Worm (Caenorhabditis elegans) whole organism, L3 larva: Measurements from ENCODE around the gene F59B1.6.

ENCODE experiments used
- ZK546.5 ChIP-seq: sonication (generic microtip); optimal IDR thresholded peaks from 2 replicates; lab custom pipeline; 2017; ENCODE audit warnings: missing biosample characterization, missing genetic modification characterization
- ama-1 ChIP-seq: fragments of 150-350 bp; optimal IDR thresholded peaks from 2 replicates; lab custom pipeline; 2018
- ceh-16 ChIP-seq: sonication (generic microtip); optimal IDR thresholded peaks from 2 replicates; lab custom pipeline; 2017; ENCODE audit warnings: missing biosample characterization, missing genetic modification characterization
- ceh-28 ChIP-seq: fragments of 150-350 bp; optimal IDR thresholded peaks from 2 replicates; lab custom pipeline; 2014; ENCODE audit warnings: missing biosample characterization, missing genetic modification reagents, missing genetic modification characterization
- daf-12 ChIP-seq: fragments of 150-350 bp; optimal IDR thresholded peaks from 2 replicates; lab custom pipeline; 2014; ENCODE audit warnings: missing biosample characterization, missing genetic modification reagents, missing genetic modification characterization
- elt-2 ChIP-seq: sonication (generic microtip); optimal IDR thresholded peaks from 2 replicates; lab custom pipeline; 2016; ENCODE audit warnings: missing genetic modification reagents, mild to moderate bottlenecking, missing genetic modification characterization, missing compliant biosample characterization
- elt-3 ChIP-seq, 3 experiments: fragments of 150-350 bp in 1 of 3; sonication (generic microtip) in 2 of 3; optimal IDR thresholded peaks; 2 replicates in 2 of 3; 4 replicates in 1 of 3; lab custom pipeline; 2014 to 2017; ENCODE audit warnings: missing biosample characterization in 3 of 3, missing genetic modification characterization in 3 of 3
- fkh-10 ChIP-seq: sonication (generic microtip); optimal IDR thresholded peaks from 2 replicates; lab custom pipeline; 2017; ENCODE audit warnings: missing biosample characterization, missing genetic modification reagents, missing genetic modification characterization
- fos-1 ChIP-seq: fragments of 150-350 bp; optimal IDR thresholded peaks from 2 replicates; lab custom pipeline; 2014; ENCODE audit warnings: missing biosample characterization, missing genetic modification characterization
- hmg-11 ChIP-seq: sonication (generic microtip); optimal IDR thresholded peaks from 2 replicates; lab custom pipeline; 2016; ENCODE audit warnings: missing genetic modification characterization, missing compliant biosample characterization
- jun-1 ChIP-seq: fragments of 150-350 bp; optimal IDR thresholded peaks from 2 replicates; lab custom pipeline; 2014; ENCODE audit warnings: missing biosample characterization, missing genetic modification reagents, missing genetic modification characterization
- lin-15B ChIP-seq: fragments of 150-350 bp; optimal IDR thresholded peaks from 2 replicates; lab custom pipeline; 2014; ENCODE audit warnings: missing biosample characterization, missing genetic modification characterization
- lin-39 ChIP-seq: fragments of 150-350 bp; optimal IDR thresholded peaks from 2 replicates; lab custom pipeline; 2018; ENCODE audit warnings: missing biosample characterization, missing genetic modification reagents, missing genetic modification characterization
- lsy-12 ChIP-seq: sonication (generic microtip); optimal IDR thresholded peaks from 2 replicates; lab custom pipeline; 2016; ENCODE audit warnings: mild to moderate bottlenecking, missing genetic modification characterization, missing compliant biosample characterization
- mdl-1 ChIP-seq: fragments of 150-350 bp; optimal IDR thresholded peaks from 2 replicates; lab custom pipeline; 2014; ENCODE audit warnings: missing biosample characterization, missing genetic modification characterization
- mml-1 ChIP-seq: fragments of 150-350 bp; sonication (generic microtip); optimal IDR thresholded peaks from 3 replicates; lab custom pipeline; 2014; ENCODE audit warnings: missing biosample characterization, missing genetic modification characterization
- nfya-1 ChIP-seq: sonication (generic microtip); optimal IDR thresholded peaks from 2 replicates; lab custom pipeline; 2017; ENCODE audit warnings: missing genetic modification characterization, mild to moderate bottlenecking, missing compliant biosample characterization, antibody characterized with exemption, moderate library complexity; ENCODE audit not compliant: insufficient read depth
- nhr-11 ChIP-seq: fragments of 150-350 bp; optimal IDR thresholded peaks from 2 replicates; lab custom pipeline; 2014; ENCODE audit warnings: missing biosample characterization, missing genetic modification characterization
- nhr-23 ChIP-seq: fragments of 150-350 bp; optimal IDR thresholded peaks from 2 replicates; lab custom pipeline; 2014; ENCODE audit warnings: missing biosample characterization, missing genetic modification reagents, missing genetic modification characterization
- nhr-237 ChIP-seq: fragments of 150-350 bp; optimal IDR thresholded peaks from 2 replicates; lab custom pipeline; 2014; ENCODE audit warnings: missing biosample characterization, missing genetic modification characterization
- nhr-43 ChIP-seq: sonication (generic microtip); optimal IDR thresholded peaks from 2 replicates; lab custom pipeline; 2016; ENCODE audit warnings: mild to moderate bottlenecking, missing genetic modification characterization, missing compliant biosample characterization; ENCODE audit not compliant: poor library complexity, severe bottlenecking
- nhr-67 ChIP-seq: fragments of 150-350 bp; optimal IDR thresholded peaks from 2 replicates; lab custom pipeline; 2014; ENCODE audit warnings: missing biosample characterization, missing genetic modification characterization
- nhr-76 ChIP-seq: fragments of 150-350 bp; sonication (generic microtip); optimal IDR thresholded peaks from 5 replicates; lab custom pipeline; 2014; ENCODE audit warnings: missing biosample characterization, missing genetic modification characterization
- pha-4 ChIP-seq: fragments of 150-350 bp; optimal IDR thresholded peaks from 2 replicates; lab custom pipeline; 2014; ENCODE audit warnings: missing biosample characterization, missing genetic modification reagents, missing genetic modification characterization
- pqm-1 ChIP-seq: fragments of 150-350 bp; optimal IDR thresholded peaks from 2 replicates; lab custom pipeline; 2017; ENCODE audit warnings: missing biosample characterization, missing genetic modification characterization, inconsistent platforms
- sea-2 ChIP-seq: fragments of 150-350 bp; sonication (generic microtip); optimal IDR thresholded peaks from 4 replicates; lab custom pipeline; 2014; ENCODE audit warnings: missing biosample characterization, missing genetic modification reagents, missing genetic modification characterization
- snpc-4 ChIP-seq: fragments of 150-350 bp; optimal IDR thresholded peaks from 2 replicates; lab custom pipeline; 2014; ENCODE audit warnings: missing biosample characterization, missing genetic modification characterization
- unc-39 ChIP-seq: sonication (generic microtip); optimal IDR thresholded peaks from 4 replicates; lab custom pipeline; 2017; ENCODE audit warnings: missing biosample characterization, missing genetic modification characterization
- zag-1 ChIP-seq: fragments of 150-350 bp; optimal IDR thresholded peaks from 2 replicates; lab custom pipeline; 2014; ENCODE audit warnings: missing biosample characterization, missing genetic modification characterization
- ztf-11 ChIP-seq: fragments of 150-350 bp; optimal IDR thresholded peaks from 2 replicates; lab custom pipeline; 2014; ENCODE audit warnings: missing biosample characterization, missing genetic modification characterization
- ztf-4 ChIP-seq: fragments of 150-350 bp; optimal IDR thresholded peaks from 2 replicates; lab custom pipeline; 2014; ENCODE audit warnings: missing biosample characterization, missing genetic modification characterization

The F59B1.6 gene

DNA sequence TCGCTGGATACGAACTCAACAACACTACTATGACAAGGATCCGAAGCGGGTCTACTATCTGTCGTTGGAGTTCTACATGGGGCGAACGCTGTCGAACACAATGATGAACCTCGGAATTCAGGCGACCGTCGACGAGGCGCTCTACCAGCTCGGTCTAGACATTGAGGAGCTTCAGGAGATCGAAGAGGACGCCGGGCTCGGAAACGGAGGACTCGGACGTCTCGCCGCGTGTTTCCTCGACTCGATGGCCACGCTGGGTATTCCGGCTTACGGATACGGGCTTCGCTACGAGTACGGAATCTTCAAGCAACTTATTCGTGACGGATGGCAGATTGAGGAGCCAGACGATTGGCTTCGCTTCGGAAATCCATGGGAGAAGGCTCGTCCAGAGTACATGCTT lies 49.8 kb downstream of the F59B1.6 start:
- TF ChIP-seq unc-39 (tag; lab: Kevin White, UChicago) (no peak), ama-1 (no peak), nhr-76 (no peak), fos-1 (no peak), lin-39 (tag; lab: Kevin White, UChicago) (no peak), fkh-10 (GFP tag; lab: Kevin White, UChicago) (no peak), zag-1 (tag; lab: Kevin White, UChicago) (no peak), nhr-43 (tag; lab: Kevin White, UChicago) (no peak), elt-3 (tag; optimal IDR thresholded peaks at IDR 0.05; lab: Kevin White, UChicago) (no peak), nhr-237 (tag; lab: Kevin White, UChicago) (no peak), ceh-28 (tag; lab: Kevin White, UChicago) (no peak), nhr-67 (tag; lab: Kevin White, UChicago) (no peak), snpc-4 (no peak), pqm-1 (no peak), lsy-12 (no peak), daf-12 (tag; lab: Kevin White, UChicago) (no peak), mdl-1 (tag; lab: Kevin White, UChicago) (no peak), ztf-11 (tag; lab: Kevin White, UChicago) (no peak), nhr-11 (tag; lab: Kevin White, UChicago) (no peak), jun-1 (no peak)

DNA sequence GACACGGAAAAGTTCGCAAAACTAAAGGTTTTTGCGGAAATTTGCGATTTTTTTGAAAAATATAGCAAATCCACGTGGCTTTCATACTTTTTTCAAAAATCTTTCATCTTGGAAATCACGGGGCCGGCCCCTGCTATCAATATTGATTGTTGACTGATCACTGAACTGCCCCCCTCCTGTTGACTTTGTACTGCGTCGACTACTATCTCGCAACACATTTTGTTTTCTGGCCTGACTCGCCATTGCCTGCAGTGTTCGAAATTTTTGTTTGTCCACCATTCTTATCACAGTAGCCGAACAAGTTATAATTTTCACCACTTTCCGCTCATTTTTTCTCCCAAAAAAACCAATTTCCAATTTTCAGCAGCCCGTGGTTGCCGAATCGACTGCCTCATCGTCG lies 50.5 kb downstream of the F59B1.6 start:
- TF ChIP-seq mml-1 (tag; lab: Kevin White, UChicago) (no peak), pha-4 (tag; lab: Kevin White, UChicago) (peak; percentile 66), nhr-11 (tag; lab: Kevin White, UChicago) (no peak)

DNA sequence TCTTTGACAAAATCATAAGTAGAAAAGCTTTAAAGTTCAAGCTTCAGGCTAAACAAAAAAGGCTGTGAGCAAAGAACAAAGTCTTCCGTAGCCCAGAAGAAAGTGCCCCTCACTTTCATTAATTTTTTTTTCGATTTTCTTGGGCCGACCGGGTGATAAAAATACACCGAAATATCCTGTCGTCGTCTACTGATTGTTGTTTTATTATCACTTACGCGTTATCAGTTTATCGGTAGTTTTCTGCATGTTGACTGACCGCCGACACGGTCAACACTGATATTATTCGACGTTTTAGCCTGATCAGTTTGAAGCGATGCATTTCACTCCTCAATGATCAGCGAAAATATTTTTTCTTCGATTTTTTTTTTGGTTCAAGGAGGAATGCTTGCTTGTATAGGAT lies 51.1 kb downstream of the F59B1.6 start:
- peak; percentile 60 for TF ChIP-seq pqm-1
- TF ChIP-seq ZK546.5 (tag; lab: Kevin White, UChicago): no peak
- TF ChIP-seq ceh-28 (tag; lab: Kevin White, UChicago): no peak
- peak; percentile 76 for TF ChIP-seq elt-2 (tag; lab: Kevin White, UChicago)
- peak; percentile 2 for TF ChIP-seq pha-4 (tag; lab: Kevin White, UChicago)

DNA sequence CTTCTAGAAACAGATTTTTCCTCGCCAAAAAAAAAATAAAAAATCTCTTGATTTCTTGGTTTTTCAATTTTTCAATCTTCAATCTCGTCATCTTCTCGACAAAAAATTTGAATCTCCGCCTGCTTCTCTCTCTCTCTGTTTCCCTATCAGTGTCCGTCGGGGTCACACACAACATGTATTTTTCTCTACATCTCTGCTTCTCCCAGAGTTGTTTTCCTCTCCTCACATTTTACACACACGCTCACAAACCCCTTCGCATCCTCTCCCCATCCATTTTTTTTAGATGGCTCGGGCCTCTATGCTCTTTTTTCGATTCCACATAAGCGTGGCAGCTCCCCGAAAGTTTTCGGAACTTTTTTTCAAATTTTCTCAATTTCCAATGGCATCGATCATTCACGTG lies 51.7 kb downstream of the F59B1.6 start:
- TF ChIP-seq nhr-43 (tag; lab: Kevin White, UChicago) (peak; percentile 26), ceh-16 (tag; lab: Kevin White, UChicago) (no peak), nfya-1 (peak; percentile 60), elt-2 (tag; lab: Kevin White, UChicago) (peak; percentile 37), ama-1 (peak; percentile 45), hmg-11 (peak; percentile 74), nhr-76 (no peak), lin-15B (tag; lab: Kevin White, UChicago) (peak; percentile 97), sea-2 (no peak), mdl-1 (tag; lab: Kevin White, UChicago) (peak; percentile 25), nhr-11 (tag; lab: Kevin White, UChicago) (no peak), nhr-23 (tag; lab: Kevin White, UChicago) (peak; percentile 50), pha-4 (tag; lab: Kevin White, UChicago) (peak; percentile 63), lin-39 (tag; lab: Kevin White, UChicago) (peak; percentile 36), snpc-4 (peak; percentile 13), ztf-4 (tag; lab: Kevin White, UChicago) (no peak)
